Fruit fly (Drosophila melanogaster) whole organism, adult: Measurements from ENCODE around the gene Cpr65Ec.

Source experiments
- CG11617 ChIP-seq: fragments of 200-800 bp; sonication (Bioruptor generic); optimal IDR thresholded peaks from 2 replicates; lab custom pipeline; 2017; ENCODE audit warnings: mild to moderate bottlenecking, missing biosample characterization, missing genetic modification reagents, missing genetic modification characterization
- CG12768 ChIP-seq: fragments of 200-800 bp; sonication (Bioruptor generic); optimal IDR thresholded peaks from 2 replicates; lab custom pipeline; 2017; ENCODE audit warnings: missing biosample characterization, missing genetic modification characterization, mild to moderate bottlenecking, moderate library complexity, missing genetic modification reagents
- CG14711 ChIP-seq: fragments of 200-800 bp; sonication (Bioruptor generic); optimal IDR thresholded peaks from 2 replicates; lab custom pipeline; 2018; ENCODE audit warnings: missing biosample characterization, mild to moderate bottlenecking, missing genetic modification characterization, moderate library complexity
- CG1620 ChIP-seq: fragments of 200-800 bp; sonication (Bioruptor generic); optimal IDR thresholded peaks from 2 replicates; lab custom pipeline; 2016; ENCODE audit warnings: missing biosample characterization, missing genetic modification characterization
- CG33017 ChIP-seq: fragments of 200-800 bp; sonication (Bioruptor generic); optimal IDR thresholded peaks from 2 replicates; lab custom pipeline; 2018; ENCODE audit warnings: missing biosample characterization, mild to moderate bottlenecking, missing genetic modification characterization, moderate library complexity
- CG5204 ChIP-seq: fragments of 200-800 bp; sonication (Bioruptor generic); optimal IDR thresholded peaks from 2 replicates; lab custom pipeline; 2016; ENCODE audit warnings: missing biosample characterization, missing genetic modification characterization
- CG7045 ChIP-seq: fragments of 200-800 bp; sonication (Bioruptor generic); optimal IDR thresholded peaks from 2 replicates; lab custom pipeline; 2017; ENCODE audit warnings: missing biosample characterization, mild to moderate bottlenecking, missing genetic modification characterization
- CG7101 ChIP-seq: fragments of 200-800 bp; sonication (Bioruptor generic); optimal IDR thresholded peaks from 2 replicates; lab custom pipeline; 2018; ENCODE audit warnings: missing biosample characterization, mild to moderate bottlenecking, missing genetic modification characterization, moderate library complexity
- Clk ChIP-seq: fragments of 200-800 bp; sonication (Bioruptor generic); optimal IDR thresholded peaks from 2 replicates; lab custom pipeline; 2017; ENCODE audit warnings: missing biosample characterization, missing genetic modification characterization
- Crg-1 ChIP-seq: fragments of 200-800 bp; sonication (Bioruptor generic); optimal IDR thresholded peaks from 2 replicates; lab custom pipeline; 2016; ENCODE audit warnings: missing biosample characterization, missing genetic modification characterization
- Hr96 ChIP-seq: fragments of 200-800 bp; sonication (Bioruptor generic); optimal IDR thresholded peaks from 2 replicates; lab custom pipeline; 2016; ENCODE audit warnings: missing biosample characterization, missing genetic modification characterization
- Mnt ChIP-seq: fragments of 200-800 bp; sonication (Bioruptor generic); optimal IDR thresholded peaks from 2 replicates; lab custom pipeline; 2016; ENCODE audit warnings: missing biosample characterization, mild to moderate bottlenecking, missing genetic modification characterization
- bab1 ChIP-seq: fragments of 200-800 bp; sonication (Bioruptor generic); optimal IDR thresholded peaks from 3 replicates; lab custom pipeline; 2019; ENCODE audit warnings: missing biosample characterization, mild to moderate bottlenecking, missing genetic modification characterization, moderate library complexity
- cic ChIP-seq: fragments of 200-800 bp; sonication (Bioruptor generic); optimal IDR thresholded peaks from 2 replicates; lab custom pipeline; 2017; ENCODE audit warnings: missing biosample characterization, mild to moderate bottlenecking, missing genetic modification characterization, moderate library complexity
- cnc ChIP-seq, 2 experiments: fragments of >200 bp; optimal IDR thresholded peaks; 2 replicates each; lab custom pipeline; 2017
- kay ChIP-seq: fragments of 200-800 bp; sonication (Bioruptor generic); peaks from one replicate; lab custom pipeline; 2016; ENCODE audit warnings: missing biosample characterization, missing genetic modification characterization, borderline replicate concordance
- ovo ChIP-seq: fragments of 200-800 bp; sonication (Bioruptor generic); optimal IDR thresholded peaks from 2 replicates; lab custom pipeline; 2016; ENCODE audit warnings: missing biosample characterization, missing genetic modification characterization
- pad ChIP-seq: fragments of 200-800 bp; sonication (Bioruptor generic); optimal IDR thresholded peaks from 3 replicates; lab custom pipeline; 2017; ENCODE audit warnings: missing biosample characterization, missing genetic modification characterization, mild to moderate bottlenecking, moderate library complexity, missing genetic modification reagents
- tj ChIP-seq: fragments of 200-800 bp; sonication (Bioruptor generic); optimal IDR thresholded peaks from 3 replicates; lab custom pipeline; 2017; ENCODE audit warnings: missing biosample characterization, mild to moderate bottlenecking, missing genetic modification characterization, moderate library complexity
- toe ChIP-seq: fragments of 200-800 bp; sonication (Bioruptor generic); optimal IDR thresholded peaks from 2 replicates; lab custom pipeline; 2016; ENCODE audit warnings: missing biosample characterization, missing genetic modification characterization

The Cpr65Ec gene

DNA sequence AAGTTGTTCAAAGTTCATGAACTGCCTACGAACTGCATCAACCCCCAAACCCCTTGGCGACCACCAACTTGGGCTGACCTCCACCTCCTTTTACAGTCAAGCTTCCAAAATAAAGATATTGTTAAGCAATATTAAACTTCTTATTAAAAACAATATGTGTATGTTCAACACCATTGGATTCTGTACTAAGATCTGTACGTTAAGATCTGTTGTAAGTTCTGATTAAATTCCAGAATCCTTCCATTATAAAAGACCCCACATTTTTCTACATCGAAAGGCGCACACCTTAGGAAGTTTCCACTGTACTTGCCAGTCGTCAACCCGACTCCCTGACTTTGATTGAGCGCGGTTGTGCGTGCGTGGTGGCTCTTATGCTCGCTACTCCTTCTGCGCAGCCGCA is 20.0 kb downstream of the Cpr65Ec start:
- TF ChIP-seq CG12768 (GFP tag; lab: Kevin White, UChicago) (no peak), CG1620 (no peak)

DNA sequence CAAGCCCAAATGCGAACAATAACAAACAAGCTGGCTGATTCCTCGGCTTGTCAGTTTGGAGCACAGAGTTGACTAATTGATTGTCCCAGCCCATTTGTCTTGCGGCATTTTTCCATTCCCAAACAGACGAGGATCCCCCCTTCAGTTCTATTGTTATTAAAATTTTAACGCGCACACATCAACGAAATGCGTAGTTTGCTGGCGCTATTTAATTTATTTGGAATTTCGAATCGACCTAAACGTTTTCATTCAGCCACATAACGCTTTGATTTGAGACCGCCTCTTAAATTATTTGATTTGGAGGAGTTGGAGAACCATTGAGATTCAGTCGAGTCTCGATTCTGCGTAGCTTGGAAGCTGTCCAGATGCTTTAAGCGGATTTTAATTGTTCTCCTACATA is 22.9 kb downstream of the Cpr65Ec start:
- TF ChIP-seq pad (GFP tag; lab: Kevin White, UChicago) (no peak), CG1620 (no peak), CG33017 (tag; lab: Kevin White, UChicago) (no peak), Hr96 (GFP tag; lab: Kevin White, UChicago) (no peak), CG7045 (GFP tag; lab: Kevin White, UChicago) (no peak), kay (GFP tag; lab: Kevin White, UChicago) (no peak), cnc (optimal IDR thresholded peaks at IDR 0.05; lab: Kevin White, UChicago) (no peak), CG7101 (no peak)

DNA sequence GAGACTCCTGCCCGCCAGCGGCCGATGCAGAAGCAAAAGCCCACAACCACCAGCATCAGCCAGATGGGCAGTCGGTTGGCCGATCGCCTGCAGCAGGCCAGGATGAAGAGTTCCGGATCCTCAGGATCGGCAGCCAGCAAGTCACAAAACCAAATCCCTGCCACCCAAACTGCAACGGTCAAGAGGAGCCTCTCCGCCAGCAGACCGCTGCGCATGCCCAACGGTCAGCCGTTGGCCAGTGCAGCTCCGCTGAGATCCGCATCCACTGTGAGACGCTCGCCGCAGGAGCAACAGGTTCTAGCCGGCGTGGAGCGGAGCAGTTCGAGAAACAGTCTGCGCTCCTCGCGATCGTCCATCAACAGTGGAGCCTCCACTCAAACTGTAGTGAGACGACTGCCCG is 29.1 kb downstream of the Cpr65Ec start:
- TF ChIP-seq ovo (no peak), CG1620 (no peak), Crg-1 (GFP tag; lab: Kevin White, UChicago) (no peak), CG7045 (GFP tag; lab: Kevin White, UChicago) (no peak), Mnt (GFP tag; lab: Kevin White, UChicago) (no peak), CG12768 (GFP tag; lab: Kevin White, UChicago) (no peak), CG33017 (tag; lab: Kevin White, UChicago) (no peak), CG7101 (no peak), cic (GFP tag; lab: Kevin White, UChicago) (no peak), Hr96 (GFP tag; lab: Kevin White, UChicago) (no peak), toe (no peak), pad (GFP tag; lab: Kevin White, UChicago) (no peak)

DNA sequence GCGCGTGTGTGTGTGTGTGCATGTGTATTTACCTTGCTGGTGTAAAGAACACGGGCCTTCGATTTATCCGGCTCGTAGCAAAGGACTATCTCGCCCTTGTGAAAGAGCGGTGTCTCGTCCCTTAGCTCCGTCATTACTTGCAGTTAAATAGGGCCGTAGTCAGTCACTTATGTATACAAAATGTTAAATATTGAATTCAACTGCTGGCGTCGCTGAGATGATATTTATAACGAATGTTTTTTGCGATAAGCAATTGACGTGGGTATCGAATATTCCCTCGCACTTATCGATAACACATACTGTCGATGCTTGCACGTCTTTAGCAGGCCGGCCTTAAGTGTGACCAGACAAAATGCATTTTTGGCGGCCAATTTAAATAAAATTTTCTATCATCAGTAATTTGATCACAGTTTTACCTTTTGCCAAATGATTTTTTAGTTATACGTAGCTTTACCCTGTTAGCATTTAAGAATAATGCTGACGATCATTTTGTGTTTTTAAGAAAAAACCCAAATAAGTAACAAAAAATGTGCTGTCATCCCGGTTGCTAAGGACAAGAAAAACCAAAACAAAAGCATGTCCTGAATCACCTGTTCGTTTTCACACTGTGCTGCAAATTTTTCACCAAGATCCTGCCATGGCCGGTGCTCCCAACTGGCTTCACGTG is 32.4 kb downstream of the Cpr65Ec start, which contains the start of the genes msl-3 and BBS1:
Gene msl-3 (minus strand): TSS at position 245 of the 667 bp plus-strand sequence.
Gene BBS1 (plus strand): TSS at position 617 of the 667 bp plus-strand sequence.
- TF ChIP-seq kay (GFP tag; lab: Kevin White, UChicago) (no peak), bab1 (peak; percentile 17), CG1620 (no peak), toe (no peak), cnc (optimal IDR thresholded peaks at IDR 0.05; lab: Kevin White, UChicago) (no peak), tj (GFP tag; lab: Kevin White, UChicago) (no peak), Hr96 (GFP tag; lab: Kevin White, UChicago) (no peak), Mnt (GFP tag; lab: Kevin White, UChicago) (peak; percentile 19), CG5204 (no peak), ovo (no peak)

DNA sequence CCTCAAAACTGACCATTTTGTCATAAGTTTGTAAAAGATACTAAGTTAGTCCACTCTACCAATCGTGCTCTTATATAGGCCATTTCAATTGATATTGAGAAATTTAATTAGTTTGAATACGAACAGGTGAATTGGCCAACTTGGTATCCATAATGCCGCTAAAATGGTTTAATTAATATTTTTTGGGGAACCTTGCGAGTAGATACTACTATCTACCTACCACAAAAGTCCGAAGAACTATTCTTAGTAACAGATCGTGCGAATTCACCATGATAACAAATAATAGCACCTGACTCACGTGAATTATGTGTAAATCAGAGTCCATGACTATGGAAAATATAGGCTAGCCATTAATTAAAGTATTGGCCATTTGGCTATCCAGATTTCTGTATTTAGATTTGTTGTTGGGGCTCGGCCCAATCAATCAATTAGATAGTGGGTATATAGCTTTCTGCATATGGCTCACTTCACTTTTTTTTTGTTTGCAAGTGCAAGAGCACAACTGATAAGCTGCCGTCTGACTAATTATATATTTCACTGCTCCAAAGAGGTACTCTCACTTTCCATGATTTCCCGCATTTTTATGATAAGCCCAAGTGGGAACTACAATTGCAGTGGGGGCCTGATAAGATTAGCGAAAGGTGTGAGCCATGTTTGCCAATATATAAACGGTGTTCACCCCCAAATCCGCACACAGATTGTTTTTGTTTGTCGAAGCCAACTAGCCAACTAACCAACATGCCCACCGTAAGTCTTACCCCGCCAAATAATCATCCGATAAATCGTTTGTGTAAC is 35.4 kb downstream of the Cpr65Ec start, which contains the start of the genes Acbp4 and Acbp6:
Gene Acbp4 (minus strand): TSS at position 51 of the 795 bp plus-strand sequence.
Gene Acbp6 (plus strand): TSS at position 690 of the 795 bp plus-strand sequence.
- TF ChIP-seq cic (GFP tag; lab: Kevin White, UChicago) = peak; percentile 59
- TF ChIP-seq toe = no peak

DNA sequence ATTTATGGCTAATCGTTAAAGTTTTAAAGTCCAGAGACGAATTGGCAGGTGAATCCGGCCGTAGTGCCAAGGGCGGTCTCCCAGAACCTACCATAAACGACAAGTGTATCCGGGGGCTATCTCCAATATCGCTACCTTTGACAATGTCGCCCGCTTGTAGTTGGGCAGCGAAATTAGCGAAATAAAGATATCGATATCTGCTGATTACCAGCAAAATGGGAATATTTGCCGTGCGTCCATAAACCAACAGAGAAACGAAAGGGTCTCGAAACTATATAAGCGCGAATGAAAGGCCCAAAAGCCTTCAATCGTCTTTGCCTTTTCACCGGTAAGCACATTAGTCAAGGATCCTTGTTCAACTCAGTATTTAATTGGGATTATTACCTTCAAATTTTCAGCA is 37.6 kb downstream of the Cpr65Ec start, which contains the start of gene Acbp3:
Gene Acbp3 (plus strand): TSS at position 301 of the 400 bp plus-strand sequence.
- no peak for TF ChIP-seq CG7101
- TF ChIP-seq CG1620 = no peak
- TF ChIP-seq CG5204 = no peak
- no peak for TF ChIP-seq cic (GFP tag; lab: Kevin White, UChicago)
- no peak for TF ChIP-seq ovo
- no peak for TF ChIP-seq Clk (GFP tag; lab: Kevin White, UChicago)
- no peak for TF ChIP-seq CG7045 (GFP tag; lab: Kevin White, UChicago)
- no peak for TF ChIP-seq CG11617 (GFP tag; lab: Kevin White, UChicago)
- TF ChIP-seq bab1 = no peak
- TF ChIP-seq Mnt (GFP tag; lab: Kevin White, UChicago) = no peak
- no peak for TF ChIP-seq CG33017 (tag; lab: Kevin White, UChicago)
- TF ChIP-seq pad (GFP tag; lab: Kevin White, UChicago) = no peak

DNA sequence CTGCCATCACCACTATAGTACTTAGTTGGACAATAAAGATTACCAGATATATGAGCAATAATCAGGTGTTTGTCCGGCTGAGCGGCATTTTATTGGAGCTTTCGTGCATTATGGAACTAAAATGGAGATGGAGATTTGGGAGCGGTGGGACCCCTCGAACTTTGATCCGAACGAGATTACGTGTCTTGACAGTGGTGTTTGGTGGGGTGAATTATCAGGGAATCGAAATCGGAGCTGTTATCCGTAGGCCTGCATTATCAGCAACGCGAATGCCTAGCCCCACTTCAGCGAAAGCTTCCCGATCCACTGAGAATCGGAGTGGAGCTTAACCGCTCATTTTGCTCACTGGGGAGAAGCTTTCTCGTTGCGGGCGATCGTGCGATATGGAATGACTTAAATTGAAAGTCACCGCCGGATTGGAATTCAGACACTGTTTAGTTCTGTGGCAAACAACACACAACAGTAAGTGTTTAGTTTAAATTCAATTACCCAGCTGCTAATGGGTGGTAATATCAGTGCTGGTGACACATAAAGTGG is 38.5 kb downstream of the Cpr65Ec start, which contains the start of gene Acbp2:
Gene Acbp2 (plus strand): TSS at position 417 of the 537 bp plus-strand sequence.
- TF ChIP-seq tj (GFP tag; lab: Kevin White, UChicago) (no peak), toe (no peak), CG5204 (no peak), CG14711 (tag; lab: Kevin White, UChicago) (peak; percentile 0), bab1 (no peak), CG7045 (GFP tag; lab: Kevin White, UChicago) (peak; percentile 34), CG12768 (GFP tag; lab: Kevin White, UChicago) (peak; percentile 72), CG7101 (peak; percentile 15), Crg-1 (GFP tag; lab: Kevin White, UChicago) (no peak), cic (GFP tag; lab: Kevin White, UChicago) (peak; percentile 74), Clk (GFP tag; lab: Kevin White, UChicago) (no peak), cnc (optimal IDR thresholded peaks at IDR 0.05; lab: Kevin White, UChicago) (peak; percentile 59 to 60), Mnt (GFP tag; lab: Kevin White, UChicago) (peak; percentile 55), pad (GFP tag; lab: Kevin White, UChicago) (peak; percentile 23), CG33017 (tag; lab: Kevin White, UChicago) (peak; percentile 55), CG11617 (GFP tag; lab: Kevin White, UChicago) (no peak), ovo (no peak), Hr96 (GFP tag; lab: Kevin White, UChicago) (no peak), CG1620 (no peak), kay (GFP tag; lab: Kevin White, UChicago) (peak; percentile 88)
